In the genomic region with DNA sequence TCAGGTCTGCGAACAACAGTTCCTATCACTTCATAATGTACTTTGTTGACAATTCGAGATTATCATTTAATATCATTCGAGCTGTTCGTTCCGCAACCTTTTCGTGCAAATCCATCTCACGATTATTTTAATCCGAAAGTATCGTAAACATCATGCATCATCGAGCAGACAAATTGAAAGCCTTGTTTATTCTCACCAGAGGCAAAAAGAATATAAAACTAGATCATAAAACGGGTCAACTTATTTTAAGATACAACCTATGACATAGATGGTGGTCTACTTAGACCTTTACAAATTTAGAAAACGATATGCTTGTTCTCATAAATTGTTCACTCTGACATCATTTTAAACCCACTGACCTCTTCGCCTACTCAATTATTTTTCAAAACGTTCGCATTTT, we compare ENCODE assay signal across 4 worm cellular contexts.
TF ChIP-seq lines count a peak whose summit lies in the region.

No protein-coding gene starts in this region.

TF ChIP-seq in whole organism, L2 larva, 48 proteins besides CTCF, POLR2A, EP300 and RAD21:
- TF ChIP-seq nhr-23 (tag; optimal IDR thresholded peaks at IDR 0.05; lab: Kevin White, UChicago) (no peak), peb-1 (tag; optimal IDR thresholded peaks at IDR 0.05; lab: Kevin White, UChicago) (no peak), fos-1 (tag; optimal IDR thresholded peaks at IDR 0.05; lab: Kevin White, UChicago) (peak; percentile 1)

TF ChIP-seq in whole organism, L3 larva, 47 proteins besides CTCF, POLR2A, EP300 and RAD21:
- TF ChIP-seq nhr-77 (tag; optimal IDR thresholded peaks at IDR 0.05; lab: Kevin White, UChicago) (no peak), elt-2 (tag; optimal IDR thresholded peaks at IDR 0.05; lab: Kevin White, UChicago) (peak; percentile 50)

TF ChIP-seq in whole organism, L4 larva, 104 proteins besides CTCF, POLR2A, EP300 and RAD21 (continues in another document):
- no peak for TF ChIP-seq cey-2 (tag; optimal IDR thresholded peaks at IDR 0.05; lab: Kevin White, UChicago; ENCODE audit: borderline replicate concordance, insufficient read depth)
- TF ChIP-seq nhr-77 (tag; optimal IDR thresholded peaks at IDR 0.05; lab: Kevin White, UChicago), result no peak
- TF ChIP-seq zag-1 (tag; optimal IDR thresholded peaks at IDR 0.05; lab: Kevin White, UChicago), result no peak
- no peak for TF ChIP-seq hlh-30 (tag; optimal IDR thresholded peaks at IDR 0.05; lab: Kevin White, UChicago; ENCODE audit: insufficient read depth)
- TF ChIP-seq unc-39 (tag; optimal IDR thresholded peaks at IDR 0.05; lab: Kevin White, UChicago), result no peak
- TF ChIP-seq ceh-20 (GFP tag; IDR thresholded peaks at IDR 0.05; lab: Robert Waterston, UW), result no peak
- TF ChIP-seq ces-1 (GFP tag; optimal IDR thresholded peaks at IDR 0.05; lab: Kevin White, UChicago), result no peak
- no peak for TF ChIP-seq set-16 (GFP tag; IDR thresholded peaks at IDR 0.05; lab: Robert Waterston, UW)
- no peak for TF ChIP-seq dpl-1 (GFP tag; optimal IDR thresholded peaks at IDR 0.05; lab: Kevin White, UChicago)
- no peak for TF ChIP-seq rbr-2 (tag; optimal IDR thresholded peaks at IDR 0.05; lab: Kevin White, UChicago)
- TF ChIP-seq T20F7.1 (GFP tag; optimal IDR thresholded peaks at IDR 0.05; lab: Kevin White, UChicago), result peak; percentile 2
- TF ChIP-seq nhr-6 (tag; optimal IDR thresholded peaks at IDR 0.05; lab: Kevin White, UChicago), result no peak
- TF ChIP-seq zip-11 (GFP tag; IDR thresholded peaks at IDR 0.05; lab: Robert Waterston, UW), result no peak
- 0 out of 2 replicates have a peak, but pooled peaks have one; percentile 30 for TF ChIP-seq mdt-29 (GFP tag; IDR thresholded peaks at IDR 0.05; lab: Robert Waterston, UW)
- no peak for TF ChIP-seq lir-3 (tag; optimal IDR thresholded peaks at IDR 0.05; lab: Kevin White, UChicago)
- no peak for TF ChIP-seq vab-7 (GFP tag; IDR thresholded peaks at IDR 0.05; lab: Robert Waterston, UW)
- TF ChIP-seq mes-2 (tag; optimal IDR thresholded peaks at IDR 0.05; lab: Kevin White, UChicago; ENCODE audit: poor library complexity, severe bottlenecking), result no peak
- TF ChIP-seq lin-38 (GFP tag; IDR thresholded peaks at IDR 0.05; lab: Robert Waterston, UW), result peak; percentile 37; the same call in 1 of the 2 replicates
- TF ChIP-seq ceh-28 (tag; optimal IDR thresholded peaks at IDR 0.05; lab: Kevin White, UChicago), result no peak
- peak; percentile 61 for TF ChIP-seq dve-1 (tag; optimal IDR thresholded peaks at IDR 0.05; lab: Kevin White, UChicago; ENCODE audit: insufficient read depth)
- TF ChIP-seq zfp-3 (GFP tag; conservative IDR thresholded peaks at IDR 0.05; lab: Robert Waterston, UW), result no peak; the same call in 1 of the 2 replicates
- no peak for TF ChIP-seq ceh-82 (tag; optimal IDR thresholded peaks at IDR 0.05; lab: Kevin White, UChicago)
- TF ChIP-seq ceh-44 (GFP tag; IDR thresholded peaks at IDR 0.05; lab: Robert Waterston, UW), result no peak
- no peak for TF ChIP-seq nhr-42 (GFP tag; IDR thresholded peaks at IDR 0.05; lab: Robert Waterston, UW)
- no peak for TF ChIP-seq ztf-11 (tag; optimal IDR thresholded peaks at IDR 0.05; lab: Kevin White, UChicago)
- no peak for TF ChIP-seq daf-16 (GFP tag; optimal IDR thresholded peaks at IDR 0.05; lab: Kevin White, UChicago)
- no peak for TF ChIP-seq daf-16 (tag; optimal IDR thresholded peaks at IDR 0.05; lab: Kevin White, UChicago)
- no peak for TF ChIP-seq mxl-3 (GFP tag; optimal IDR thresholded peaks at IDR 0.05; lab: Kevin White, UChicago)
- TF ChIP-seq lin-29 (GFP tag; IDR thresholded peaks at IDR 0.05; lab: Robert Waterston, UW), result no peak
- no peak for TF ChIP-seq egl-43 (GFP tag; IDR thresholded peaks at IDR 0.05; lab: Robert Waterston, UW)
- TF ChIP-seq dmd-6 (GFP tag; IDR thresholded peaks at IDR 0.05; lab: Robert Waterston, UW), result peak; percentile 73
- no peak for TF ChIP-seq snpc-4 (tag; optimal IDR thresholded peaks at IDR 0.05; lab: Kevin White, UChicago)
- TF ChIP-seq daf-12 (tag; optimal IDR thresholded peaks at IDR 0.05; lab: Kevin White, UChicago), result no peak
- no peak for TF ChIP-seq nhr-28 (tag; optimal IDR thresholded peaks at IDR 0.05; lab: Kevin White, UChicago)
- no peak for TF ChIP-seq arid-1 (GFP tag; conservative IDR thresholded peaks at IDR 0.05; lab: Robert Waterston, UW)
- TF ChIP-seq pha-4 (GFP tag; IDR thresholded peaks at IDR 0.05; lab: Robert Waterston, UW), result no peak
- no peak for TF ChIP-seq pha-4 (tag; optimal IDR thresholded peaks at IDR 0.05; lab: Kevin White, UChicago)
- no peak for TF ChIP-seq fkh-10 (GFP tag; optimal IDR thresholded peaks at IDR 0.05; lab: Kevin White, UChicago)
- no peak for TF ChIP-seq attf-4 (tag; optimal IDR thresholded peaks at IDR 0.05; lab: Kevin White, UChicago)
- TF ChIP-seq lin-15B (tag; optimal IDR thresholded peaks at IDR 0.05; lab: Kevin White, UChicago), result no peak
- TF ChIP-seq Y5F2A.4 (GFP tag; optimal IDR thresholded peaks at IDR 0.05; lab: Kevin White, UChicago), result no peak
- TF ChIP-seq mdl-1 (tag; optimal IDR thresholded peaks at IDR 0.05; lab: Kevin White, UChicago), result no peak

TF ChIP-seq in whole organism, young adult, 124 proteins besides CTCF, POLR2A, EP300 and RAD21:
- TF ChIP-seq B0336.3 (GFP tag; IDR thresholded peaks at IDR 0.05; lab: Robert Waterston, UW) (0 out of 2 replicates have a peak, but pooled peaks have one; percentile 35), lin-40 (tag; optimal IDR thresholded peaks at IDR 0.05; lab: Kevin White, UChicago) (no peak), tbx-9 (tag; optimal IDR thresholded peaks at IDR 0.05; lab: Kevin White, UChicago; ENCODE audit: borderline replicate concordance) (no peak), pbrm-1 (GFP tag; IDR thresholded peaks at IDR 0.05; lab: Robert Waterston, UW) (0 out of 2 replicates have a peak, but pooled peaks have one; percentile 12), Y53G8AR.9 (GFP tag; conservative IDR thresholded peaks at IDR 0.05; lab: Robert Waterston, UW) (peak; percentile 86), dpff-1 (tag; optimal IDR thresholded peaks at IDR 0.05; lab: Kevin White, UChicago) (no peak), nhr-90 (tag; optimal IDR thresholded peaks at IDR 0.05; lab: Kevin White, UChicago) (peak; percentile 48), rpc-1 (optimal IDR thresholded peaks at IDR 0.05; lab: Kevin White, UChicago) (no peak), rpc-1 (tag; optimal IDR thresholded peaks at IDR 0.05; lab: Kevin White, UChicago) (no peak), bed-1 (GFP tag; IDR thresholded peaks at IDR 0.05; lab: Robert Waterston, UW) (no peak), nhr-80 (tag; optimal IDR thresholded peaks at IDR 0.05; lab: Kevin White, UChicago) (peak; percentile 41), K12H6.12 (tag; optimal IDR thresholded peaks at IDR 0.05; lab: Kevin White, UChicago) (no peak), ztf-18 (tag; optimal IDR thresholded peaks at IDR 0.05; lab: Kevin White, UChicago) (no peak), athp-1 (tag; optimal IDR thresholded peaks at IDR 0.05; lab: Kevin White, UChicago) (no peak), B0261.1 (tag; optimal IDR thresholded peaks at IDR 0.05; lab: Kevin White, UChicago) (no peak), tlf-1 (GFP tag; optimal IDR thresholded peaks at IDR 0.05; lab: Kevin White, UChicago) (peak; percentile 56), repo-1 (tag; optimal IDR thresholded peaks at IDR 0.05; lab: Kevin White, UChicago) (peak; percentile 47), atf-7 (tag; optimal IDR thresholded peaks at IDR 0.05; lab: Kevin White, UChicago) (peak; percentile 39), somi-1 (GFP tag; optimal IDR thresholded peaks at IDR 0.05; lab: Kevin White, UChicago) (no peak), cebp-1 (GFP tag; IDR thresholded peaks at IDR 0.05; lab: Robert Waterston, UW) (no peak), cebp-1 (tag; optimal IDR thresholded peaks at IDR 0.05; lab: Kevin White, UChicago) (peak; percentile 2), madf-10 (tag; optimal IDR thresholded peaks at IDR 0.05; lab: Kevin White, UChicago) (peak; percentile 78)
TF ChIP-seq in whole organism, young adult: peak in this region for 10.
